Fruit fly (Drosophila melanogaster): ENCODE data around the gene Coq4.
A peak's percentile ranks its signal among the peaks of the same experiment; 100 is the strongest.

Coq4 gene

dm6 chr3L:17427013-17427412 lies 6.4 kb downstream of the Coq4 start, which contains the start of gene Polr3G (continued):
- TF ChIP-seq ATbp (GFP tag; optimal IDR thresholded peaks at IDR 0.05), result no peak
- TF ChIP-seq CG8290 (GFP tag; optimal IDR thresholded peaks at IDR 0.05), result no peak
- TF ChIP-seq CG8290 (tag; optimal IDR thresholded peaks at IDR 0.05), result peak in 1 of 2 experiments; percentile 36
- no peak for TF ChIP-seq Doc3 (GFP tag; IDR thresholded peaks at IDR 0.05; ENCODE audit: partially characterized antibody)
- TF ChIP-seq CG14965 (GFP tag; optimal IDR thresholded peaks at IDR 0.05; ENCODE audit: borderline replicate concordance), result no peak
- TF ChIP-seq dpn (GFP tag; optimal IDR thresholded peaks at IDR 0.05), result peak in 1 of 2 experiments; percentile 15
- peak; percentile 26 for TF ChIP-seq Fer1 (GFP tag; optimal IDR thresholded peaks at IDR 0.05)
- no peak for TF ChIP-seq Side (GFP tag; optimal IDR thresholded peaks at IDR 0.05)
- TF ChIP-seq CG13624 (GFP tag; optimal IDR thresholded peaks at IDR 0.05), result peak; percentile 5
- peak; percentile 41 for TF ChIP-seq MESR4 (GFP tag; optimal IDR thresholded peaks at IDR 0.05)
- no peak for TF ChIP-seq br (optimal IDR thresholded peaks at IDR 0.05)
- no peak for TF ChIP-seq tup (GFP tag; optimal IDR thresholded peaks at IDR 0.05)
- TF ChIP-seq CG13424 (tag; optimal IDR thresholded peaks at IDR 0.05), result peak; percentile 15
- TF ChIP-seq Hr51 (GFP tag; optimal IDR thresholded peaks at IDR 0.05), result peak in 1 of 2 experiments; percentile 19
- peak; percentile 39 for TF ChIP-seq CG15514 (GFP tag; optimal IDR thresholded peaks at IDR 0.05)
- TF ChIP-seq CG11723 (GFP tag; optimal IDR thresholded peaks at IDR 0.05), result no peak
- TF ChIP-seq Gug (GFP tag; IDR thresholded peaks at IDR 0.05), result no peak
- TF ChIP-seq dm (GFP tag; optimal IDR thresholded peaks at IDR 0.05), result peak; percentile 67
- peak; percentile 26 for TF ChIP-seq YL-1 (GFP tag; optimal IDR thresholded peaks at IDR 0.05)
- no peak for TF ChIP-seq lab (GFP tag; optimal IDR thresholded peaks at IDR 0.05)
- TF ChIP-seq CG1603 (tag; optimal IDR thresholded peaks at IDR 0.05), result peak; percentile 43
- TF ChIP-seq Sox100B (GFP tag; optimal IDR thresholded peaks at IDR 0.05), result no peak
- no peak for TF ChIP-seq dati (GFP tag; IDR thresholded peaks at IDR 0.05)
- no peak for TF ChIP-seq shn (GFP tag; optimal IDR thresholded peaks at IDR 0.05)
- TF ChIP-seq Meics (GFP tag; optimal IDR thresholded peaks at IDR 0.05), result no peak
- no peak for TF ChIP-seq CG13296 (GFP tag; optimal IDR thresholded peaks at IDR 0.05)
- no peak for TF ChIP-seq chinmo (GFP tag; IDR thresholded peaks at IDR 0.05; ENCODE audit: partially characterized antibody)
- peak; percentile 7 for TF ChIP-seq CrebB (tag; optimal IDR thresholded peaks at IDR 0.05)
- peak; percentile 29 for TF ChIP-seq CG12769 (tag; optimal IDR thresholded peaks at IDR 0.05)
- no peak for TF ChIP-seq CG15073 (GFP tag; optimal IDR thresholded peaks at IDR 0.05)
- peak; percentile 35 for TF ChIP-seq CG14710 (tag; optimal IDR thresholded peaks at IDR 0.05)
- TF ChIP-seq nerfin-2 (GFP tag; IDR thresholded peaks at IDR 0.05; ENCODE audit: partially characterized antibody), result no peak
- TF ChIP-seq CG7928 (GFP tag; optimal IDR thresholded peaks at IDR 0.05), result no peak
- no peak for TF ChIP-seq Dek (tag; optimal IDR thresholded peaks at IDR 0.05)
- TF ChIP-seq CG9609 (GFP tag; optimal IDR thresholded peaks at IDR 0.05), result no peak
- 0 out of 2 replicates have a peak, but pooled peaks have one; percentile 22 for TF ChIP-seq CG14014 (GFP tag; IDR thresholded peaks at IDR 0.05)
- peak; percentile 7 for TF ChIP-seq CG12659 (GFP tag; optimal IDR thresholded peaks at IDR 0.05)
- TF ChIP-seq crp (GFP tag; optimal IDR thresholded peaks at IDR 0.05), result peak; percentile 59 to 93
- TF ChIP-seq Taf1 (GFP tag; IDR thresholded peaks at IDR 0.05), result no peak
- TF ChIP-seq CG34422 (GFP tag; IDR thresholded peaks at IDR 0.05), result peak; percentile 55; the same call in 1 of the 3 replicates
- TF ChIP-seq Dp (GFP tag; optimal IDR thresholded peaks at IDR 0.05), result peak; percentile 1
- no peak for TF ChIP-seq MTF-1 (GFP tag; optimal IDR thresholded peaks at IDR 0.05; ENCODE audit: borderline replicate concordance)
- TF ChIP-seq CHES-1-like (GFP tag; optimal IDR thresholded peaks at IDR 0.05), result no peak
- no peak for TF ChIP-seq en (GFP tag; optimal IDR thresholded peaks at IDR 0.05)
- TF ChIP-seq CG4617 (GFP tag; optimal IDR thresholded peaks at IDR 0.05; ENCODE audit: borderline replicate concordance), result no peak
- no peak for TF ChIP-seq phol (tag; optimal IDR thresholded peaks at IDR 0.05)
- no peak for TF ChIP-seq CG18011 (GFP tag; optimal IDR thresholded peaks at IDR 0.05)
- TF ChIP-seq Mrtf (GFP tag; IDR thresholded peaks at IDR 0.05), result no peak
- no peak for TF ChIP-seq Asciz (GFP tag; optimal IDR thresholded peaks at IDR 0.05)
- TF ChIP-seq btn (GFP tag; optimal IDR thresholded peaks at IDR 0.05), result no peak
